Fruit fly (Drosophila melanogaster) whole organism, embryonic: Measurements from ENCODE around the gene Shmt.

Source experiments
- Atf6 ChIP-seq: fragments of 200-800 bp; sonication (Bioruptor generic); IDR thresholded peaks from 2 replicates; pipeline ENCODE4 v1.3.6; 2022; ENCODE audit warnings: missing biosample characterization, missing genetic modification characterization
- CG10274 ChIP-seq: fragments of 200-800 bp; sonication (Bioruptor generic); optimal IDR thresholded peaks from 3 replicates; lab custom pipeline; 2017; ENCODE audit warnings: missing biosample characterization, mild to moderate bottlenecking, missing genetic modification characterization
- CG10431 ChIP-seq: fragments of 200-800 bp; sonication (Bioruptor generic); optimal IDR thresholded peaks from 3 replicates; lab custom pipeline; 2018; ENCODE audit warnings: missing biosample characterization, mild to moderate bottlenecking, missing genetic modification characterization
- CG11085 ChIP-seq: fragments of 200-800 bp; sonication (Bioruptor generic); IDR thresholded peaks from 2 replicates; pipeline ENCODE4 v1.3.6; 2022; ENCODE audit warnings: missing biosample characterization, missing genetic modification characterization
- CG11398 ChIP-seq: fragments of 200-800 bp; sonication (Bioruptor generic); optimal IDR thresholded peaks from 2 replicates; lab custom pipeline; 2016; ENCODE audit warnings: missing biosample characterization, missing genetic modification characterization
- CG12155 ChIP-seq: fragments of 200-800 bp; sonication (Bioruptor generic); optimal IDR thresholded peaks from 3 replicates; lab custom pipeline; 2016; ENCODE audit warnings: missing biosample characterization, missing genetic modification characterization
- CG13296 ChIP-seq: fragments of 200-800 bp; sonication (Bioruptor generic); optimal IDR thresholded peaks from 3 replicates; lab custom pipeline; 2018; ENCODE audit warnings: missing biosample characterization, mild to moderate bottlenecking, missing genetic modification characterization
- CG14667 ChIP-seq: fragments of 200-800 bp; sonication (Bioruptor generic); IDR thresholded peaks from 2 replicates; pipeline ENCODE4 v1.3.6; 2022; ENCODE audit warnings: missing biosample characterization, missing genetic modification characterization
- CG17359 ChIP-seq: fragments of 200-800 bp; sonication (Bioruptor generic); optimal IDR thresholded peaks from 3 replicates; lab custom pipeline; 2018; ENCODE audit warnings: missing biosample characterization, mild to moderate bottlenecking, missing genetic modification characterization, moderate library complexity
- CG17361 ChIP-seq: fragments of 200-800 bp; sonication (Bioruptor generic); IDR thresholded peaks from 3 replicates; pipeline ENCODE4 v1.3.6; 2022; ENCODE audit warnings: missing biosample characterization, missing genetic modification characterization
- CG17912 ChIP-seq: fragments of 200-800 bp; sonication (Bioruptor generic); optimal IDR thresholded peaks from 2 replicates; lab custom pipeline; 2018; ENCODE audit warnings: missing biosample characterization, mild to moderate bottlenecking, missing genetic modification characterization
- CG18599 ChIP-seq: fragments of 200-800 bp; sonication (Bioruptor generic); optimal IDR thresholded peaks from 3 replicates; lab custom pipeline; 2017; ENCODE audit warnings: missing biosample characterization, missing genetic modification characterization, mild to moderate bottlenecking, moderate library complexity, missing genetic modification reagents
- CG30403 ChIP-seq: fragments of 200-800 bp; sonication (Bioruptor generic); optimal IDR thresholded peaks from 3 replicates; lab custom pipeline; 2016; ENCODE audit warnings: missing biosample characterization, missing genetic modification characterization
- CG30431 ChIP-seq: fragments of 200-800 bp; sonication (Bioruptor generic); optimal IDR thresholded peaks from 2 replicates; lab custom pipeline; 2017; ENCODE audit warnings: missing biosample characterization, missing genetic modification characterization
- CG32532 ChIP-seq: fragments of 200-800 bp; sonication (Bioruptor generic); IDR thresholded peaks from 2 replicates; pipeline ENCODE4 v1.3.6; 2022; ENCODE audit warnings: missing biosample characterization, missing genetic modification characterization
- CG34422 ChIP-seq: fragments of 200-800 bp; sonication (Bioruptor generic); IDR thresholded peaks from 3 replicates; pipeline ENCODE4 v1.3.6; 2022; ENCODE audit warnings: missing biosample characterization, missing genetic modification characterization
- CG5180 ChIP-seq: fragments of 200-800 bp; sonication (Bioruptor generic); optimal IDR thresholded peaks from 3 replicates; lab custom pipeline; 2017; ENCODE audit warnings: missing biosample characterization, missing genetic modification characterization, mild to moderate bottlenecking, moderate library complexity, missing genetic modification reagents
- CG5245 ChIP-seq: fragments of 200-800 bp; sonication (Bioruptor generic); optimal IDR thresholded peaks from 3 replicates; lab custom pipeline; 2016; ENCODE audit warnings: missing biosample characterization, missing genetic modification characterization
- CG6791 ChIP-seq: fragments of 200-800 bp; sonication (Bioruptor generic); IDR thresholded peaks from 3 replicates; pipeline ENCODE4 v1.3.6; 2022; ENCODE audit warnings: missing biosample characterization, missing genetic modification characterization; ENCODE audit not compliant: partially characterized antibody
- CG6813 ChIP-seq: fragments of 200-800 bp; sonication (Bioruptor generic); optimal IDR thresholded peaks from 2 replicates; lab custom pipeline; 2017; ENCODE audit warnings: missing biosample characterization, missing genetic modification characterization, mild to moderate bottlenecking, moderate library complexity, missing genetic modification reagents
- CG7987 ChIP-seq: fragments of 200-800 bp; sonication (Bioruptor generic); optimal IDR thresholded peaks from 2 replicates; lab custom pipeline; 2018; ENCODE audit warnings: missing biosample characterization, mild to moderate bottlenecking, missing genetic modification characterization, moderate library complexity
- CG9727 ChIP-seq: fragments of 200-800 bp; sonication (Bioruptor generic); optimal IDR thresholded peaks from 3 replicates; lab custom pipeline; 2017; ENCODE audit warnings: missing biosample characterization, mild to moderate bottlenecking, missing genetic modification characterization
- CG9876 ChIP-seq: fragments of 200-800 bp; sonication (Bioruptor generic); optimal IDR thresholded peaks from 2 replicates; lab custom pipeline; 2016; ENCODE audit warnings: missing biosample characterization, missing genetic modification characterization
- E2f2 ChIP-seq: fragments of 200-800 bp; sonication (Bioruptor generic); IDR thresholded peaks from 2 replicates; pipeline ENCODE4 v1.3.6; 2022; ENCODE audit warnings: missing biosample characterization, missing genetic modification characterization
- NK7.1 ChIP-seq: fragments of 200-800 bp; sonication (Bioruptor generic); optimal IDR thresholded peaks from 3 replicates; lab custom pipeline; 2016; ENCODE audit warnings: missing biosample characterization, missing genetic modification characterization
- PHDP ChIP-seq: fragments of 200-800 bp; sonication (Bioruptor generic); optimal IDR thresholded peaks from 3 replicates; lab custom pipeline; 2018; ENCODE audit warnings: missing biosample characterization, mild to moderate bottlenecking, missing genetic modification characterization, moderate library complexity
- Poxn ChIP-seq: fragments of 200-800 bp; sonication (Bioruptor generic); IDR thresholded peaks from 2 replicates; pipeline ENCODE4 v1.3.6; 2022; ENCODE audit warnings: missing biosample characterization, missing genetic modification characterization
- Rfx ChIP-seq: fragments of 200-800 bp; sonication (Bioruptor generic); IDR thresholded peaks from 2 replicates; pipeline ENCODE4 v1.3.6; 2022; ENCODE audit warnings: missing biosample characterization, missing genetic modification characterization
- Spps ChIP-seq: fragments of 200-800 bp; sonication (Bioruptor generic); optimal IDR thresholded peaks from 2 replicates; lab custom pipeline; 2018; ENCODE audit warnings: missing biosample characterization, mild to moderate bottlenecking, missing genetic modification characterization
- chm ChIP-seq: fragments of 200-800 bp; sonication (Bioruptor generic); IDR thresholded peaks from 2 replicates; pipeline ENCODE4 v1.3.6; 2022; ENCODE audit warnings: missing biosample characterization, missing genetic modification characterization
- gce ChIP-seq: fragments of 200-800 bp; sonication (Bioruptor generic); IDR thresholded peaks from 3 replicates; pipeline ENCODE4 v1.3.6; 2022; ENCODE audit warnings: missing biosample characterization, missing genetic modification characterization
- insv ChIP-seq, 2 experiments: fragments of 200-800 bp; sonication (Bioruptor generic); optimal IDR thresholded peaks; 3 replicates each; lab custom pipeline; 2016 to 2018; ENCODE audit warnings: missing biosample characterization in 2 of 2, missing genetic modification characterization in 2 of 2
- jing ChIP-seq: fragments of 200-800 bp; sonication (Bioruptor generic); optimal IDR thresholded peaks from 2 replicates; lab custom pipeline; 2018; ENCODE audit warnings: missing biosample characterization, mild to moderate bottlenecking, missing genetic modification characterization
- lilli ChIP-seq: fragments of 200-800 bp; sonication (Bioruptor generic); optimal IDR thresholded peaks from 3 replicates; lab custom pipeline; 2016; ENCODE audit warnings: missing biosample characterization, missing genetic modification characterization
- luna ChIP-seq: fragments of 200-800 bp; sonication (Bioruptor generic); optimal IDR thresholded peaks from 2 replicates; lab custom pipeline; 2016; ENCODE audit warnings: missing biosample characterization, missing genetic modification characterization
- maf-S ChIP-seq: fragments of 200-800 bp; sonication (Bioruptor generic); optimal IDR thresholded peaks from 2 replicates; lab custom pipeline; 2016; ENCODE audit warnings: missing biosample characterization, missing genetic modification characterization
- mam ChIP-seq: fragments of 200-800 bp; sonication (Bioruptor generic); optimal IDR thresholded peaks from 3 replicates; lab custom pipeline; 2016; ENCODE audit warnings: missing biosample characterization, missing genetic modification characterization
- nau ChIP-seq: fragments of 200-800 bp; sonication (Bioruptor generic); optimal IDR thresholded peaks from 3 replicates; lab custom pipeline; 2017; ENCODE audit warnings: missing biosample characterization, mild to moderate bottlenecking, missing genetic modification characterization, missing genetic modification reagents
- nerfin-1 ChIP-seq: fragments of 200-800 bp; sonication (Bioruptor generic); optimal IDR thresholded peaks from 3 replicates; lab custom pipeline; 2019; ENCODE audit warnings: missing biosample characterization, mild to moderate bottlenecking, missing genetic modification characterization, moderate library complexity
- nom ChIP-seq: fragments of 200-800 bp; sonication (Bioruptor generic); optimal IDR thresholded peaks from 2 replicates; lab custom pipeline; 2017; ENCODE audit warnings: missing biosample characterization, missing genetic modification characterization, mild to moderate bottlenecking, moderate library complexity, missing genetic modification reagents
- otp ChIP-seq: fragments of 200-800 bp; sonication (Bioruptor generic); IDR thresholded peaks from 3 replicates; pipeline ENCODE4, ENCODE4 v1.3.6; 2022; ENCODE audit warnings: missing biosample characterization, missing genetic modification characterization
- pan ChIP-seq, 4 experiments: fragments of >200 bp in 3 of 4; fragments of 200-800 bp in 1 of 4; sonication (Bioruptor generic) in 1 of 4; optimal IDR thresholded peaks in 3 of 4; IDR thresholded peaks in 1 of 4; 2 replicates each; pipeline versions ENCODE4 v1.3.6 to Lab custom; 2017 to 2022; ENCODE audit warnings: missing biosample characterization in 2 of 4, missing genetic modification characterization in 2 of 4, mixed read lengths in 1 of 4
- pfk ChIP-seq: fragments of 200-800 bp; sonication (Bioruptor generic); optimal IDR thresholded peaks from 2 replicates; lab custom pipeline; 2018; ENCODE audit warnings: missing biosample characterization, mild to moderate bottlenecking, missing genetic modification characterization, moderate library complexity
- pnt ChIP-seq: fragments of 200-800 bp; sonication (Bioruptor generic); optimal IDR thresholded peaks from 3 replicates; lab custom pipeline; 2016; ENCODE audit warnings: missing biosample characterization, missing genetic modification characterization
- pros ChIP-seq: fragments of 200-800 bp; sonication (Bioruptor generic); optimal IDR thresholded peaks from 3 replicates; lab custom pipeline; 2019; ENCODE audit warnings: missing biosample characterization, mild to moderate bottlenecking, missing genetic modification characterization, moderate library complexity
- sisA ChIP-seq: fragments of 200-800 bp; sonication (Bioruptor generic); IDR thresholded peaks from 2 replicates; pipeline ENCODE4 v1.3.6; 2022; ENCODE audit warnings: missing biosample characterization, missing genetic modification characterization
- tll ChIP-seq, 2 experiments: fragments of 200-800 bp in 1 of 2; fragments of >200 bp in 1 of 2; sonication (Bioruptor generic) in 1 of 2; optimal IDR thresholded peaks; 2 replicates each; lab custom pipeline; 2017 to 2019; ENCODE audit warnings: missing biosample characterization in 2 of 2, missing genetic modification characterization in 2 of 2, mild to moderate bottlenecking in 1 of 2, moderate library complexity in 1 of 2

Gene Shmt

DNA sequence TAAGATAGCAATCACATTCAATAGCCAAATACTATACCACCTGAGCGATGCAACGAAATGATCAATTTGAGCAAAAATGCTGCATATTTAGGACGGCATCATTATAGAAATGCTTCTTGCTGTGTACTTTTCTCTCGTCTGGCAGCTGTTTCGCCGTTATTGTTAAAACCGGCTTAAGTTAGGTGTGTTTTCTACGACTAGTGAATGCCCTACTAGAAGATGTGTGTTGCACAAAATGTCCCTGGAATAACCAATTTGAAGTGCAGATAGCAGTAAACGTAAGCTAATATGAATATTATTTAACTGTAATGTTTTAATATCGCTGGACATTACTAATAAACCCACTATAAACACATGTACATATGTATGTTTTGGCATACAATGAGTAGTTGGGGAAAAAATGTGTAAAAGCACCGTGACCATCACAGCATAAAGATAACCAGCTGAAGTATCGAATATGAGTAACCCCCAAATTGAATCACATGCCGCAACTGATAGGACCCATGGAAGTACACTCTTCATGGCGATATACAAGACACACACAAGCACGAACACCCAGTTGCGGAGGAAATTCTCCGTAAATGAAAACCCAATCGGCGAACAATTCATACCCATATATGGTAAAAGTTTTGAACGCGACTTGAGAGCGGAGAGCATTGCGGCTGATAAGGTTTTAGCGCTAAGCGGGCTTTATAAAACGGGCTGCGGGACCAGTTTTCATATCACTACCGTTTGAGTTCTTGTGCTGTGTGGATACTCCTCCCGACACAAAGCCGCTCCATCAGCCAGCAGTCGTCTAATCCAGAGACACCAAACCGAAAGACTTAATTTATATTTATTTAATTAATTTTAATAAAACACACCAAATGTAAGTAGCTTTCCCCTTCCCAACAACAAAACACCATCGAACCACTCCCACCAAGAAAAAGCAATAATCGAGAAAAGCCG, 16.2 kb downstream of the Shmt start, which contains the start of gene Act5C (continued):
- TF ChIP-seq CG13296 (GFP tag; lab: Kevin White, UChicago): peak; percentile 90
- peak; percentile 95 for TF ChIP-seq CG17359
- peak; percentile 96 for TF ChIP-seq lilli (GFP tag; lab: Kevin White, UChicago)
- TF ChIP-seq nau (GFP tag; lab: Kevin White, UChicago): peak; percentile 86
- TF ChIP-seq tll (GFP tag; optimal IDR thresholded peaks at IDR 0.05; lab: Kevin White, UChicago): peak in 1 of 2 experiments; percentile 53
- TF ChIP-seq CG9876 (GFP tag; lab: Kevin White, UChicago): peak; percentile 90
- TF ChIP-seq insv (GFP tag; optimal IDR thresholded peaks at IDR 0.05; lab: Kevin White, UChicago): no peak
- TF ChIP-seq mam: peak; percentile 92
- peak; percentile 91 for TF ChIP-seq gce (GFP tag; lab: Robert Waterston, UW)
- peak; percentile 95 for TF ChIP-seq pnt (GFP tag; lab: Kevin White, UChicago)
- TF ChIP-seq CG5245: peak; percentile 87
- peak; percentile 91 for TF ChIP-seq maf-S
- peak; percentile 88 for TF ChIP-seq Spps
- TF ChIP-seq Atf6 (GFP tag; lab: Robert Waterston, UW): peak; percentile 87
- TF ChIP-seq nom (GFP tag; lab: Kevin White, UChicago): peak; percentile 92
- peak; percentile 93 for TF ChIP-seq chm (GFP tag; lab: Robert Waterston, UW)
- peak; percentile 96 for TF ChIP-seq CG9727
- no peak for TF ChIP-seq pfk (GFP tag; lab: Kevin White, UChicago)
- TF ChIP-seq otp (GFP tag; lab: Robert Waterston, UW): peak; percentile 91
- TF ChIP-seq CG34422 (GFP tag; lab: Robert Waterston, UW): peak; percentile 88
- TF ChIP-seq CG32532 (GFP tag; lab: Robert Waterston, UW): peak; percentile 92
- peak; percentile 89 for TF ChIP-seq CG14667 (GFP tag; lab: Robert Waterston, UW)
- peak; percentile 86 for TF ChIP-seq NK7.1
- peak; percentile 97 for TF ChIP-seq CG17361 (GFP tag; lab: Robert Waterston, UW)
- peak; percentile 94 for TF ChIP-seq CG30403
- TF ChIP-seq nerfin-1 (tag; lab: Kevin White, UChicago): peak; percentile 91
- TF ChIP-seq PHDP (tag; lab: Kevin White, UChicago): peak; percentile 93
- peak; percentile 94 for TF ChIP-seq CG18599 (GFP tag; lab: Kevin White, UChicago)
- TF ChIP-seq CG6791 (GFP tag; lab: Robert Waterston, UW): no peak; the same call in 2 of the 3 replicates
- peak; percentile 85 for TF ChIP-seq pros (GFP tag; lab: Kevin White, UChicago)
- peak; percentile 79 for TF ChIP-seq CG7987 (GFP tag; lab: Kevin White, UChicago)
- peak; percentile 88 for TF ChIP-seq CG6813
- peak; percentile 96 for TF ChIP-seq Rfx (GFP tag; lab: Robert Waterston, UW)
- no peak for TF ChIP-seq CG17912 (GFP tag; lab: Kevin White, UChicago)
- peak; percentile 97 for TF ChIP-seq CG10274 (GFP tag; lab: Kevin White, UChicago)
- peak; percentile 94 for TF ChIP-seq CG11398
- TF ChIP-seq CG11085: peak; percentile 78
- TF ChIP-seq CG5180: peak; percentile 77
- peak; percentile 80 for TF ChIP-seq E2f2 (GFP tag; lab: Robert Waterston, UW)
- TF ChIP-seq jing: peak; percentile 91
- 0 out of 2 replicates have a peak, but pooled peaks have one; percentile 76 for TF ChIP-seq Poxn
- no peak for TF ChIP-seq pan (optimal IDR thresholded peaks at IDR 0.05; lab: Kevin White, UChicago)
- TF ChIP-seq pan (GFP tag; optimal IDR thresholded peaks at IDR 0.05 in 1 of 2, IDR thresholded peaks at IDR 0.05 in 1 of 2): peak in 1 of 2 experiments; percentile 91
- peak; percentile 93 for TF ChIP-seq CG30431 (GFP tag; lab: Kevin White, UChicago)
- TF ChIP-seq CG12155: peak; percentile 89
- peak; percentile 81 for TF ChIP-seq luna (GFP tag; lab: Kevin White, UChicago)
- TF ChIP-seq sisA (GFP tag; lab: Robert Waterston, UW): peak; percentile 92
- TF ChIP-seq CG10431: peak; percentile 55
